Worm (Caenorhabditis elegans): ENCODE data around the gene F57F4.2.
A peak's percentile ranks its signal among the peaks of the same experiment; 100 is the strongest.

F57F4.2 gene

ce11 chrV:6400528-6400927 lies 11.0 kb upstream of the F57F4.2 start:
- TF ChIP-seq pbrm-1 (GFP tag; IDR thresholded peaks at IDR 0.05), result no peak
- TF ChIP-seq ztf-3 (GFP tag; optimal IDR thresholded peaks at IDR 0.05), result no peak
- TF ChIP-seq nhr-179 (tag; optimal IDR thresholded peaks at IDR 0.05), result no peak
- no peak for TF ChIP-seq hsf-1 (GFP tag; IDR thresholded peaks at IDR 0.05)
- peak in 1 of 2 experiments; percentile 17 for TF ChIP-seq let-607 (tag; optimal IDR thresholded peaks at IDR 0.05)

ce11 chrV:6399831-6400230 lies 10.3 kb upstream of the F57F4.2 start, which contains the start of gene gfi-1:
gfi-1 (minus strand) TSS chrV:6399931.
- no peak for TF ChIP-seq F22D6.2 (tag; optimal IDR thresholded peaks at IDR 0.05)
- no peak for TF ChIP-seq lsy-27 (tag; optimal IDR thresholded peaks at IDR 0.05; ENCODE audit: borderline replicate concordance, insufficient read depth)
- TF ChIP-seq xnd-1 (tag; optimal IDR thresholded peaks at IDR 0.05), result no peak
- no peak for TF ChIP-seq lin-26 (GFP tag; IDR thresholded peaks at IDR 0.05)
- TF ChIP-seq Y53F4B.3 (GFP tag; IDR thresholded peaks at IDR 0.05), result no peak
- TF ChIP-seq F52B5.7 (tag; optimal IDR thresholded peaks at IDR 0.05), result no peak
- TF ChIP-seq F49E8.2 (tag; optimal IDR thresholded peaks at IDR 0.05; ENCODE audit: insufficient read depth), result no peak
- TF ChIP-seq hlh-12 (tag; optimal IDR thresholded peaks at IDR 0.05), result no peak
- no peak for TF ChIP-seq F57C9.4 (tag; optimal IDR thresholded peaks at IDR 0.05)
- TF ChIP-seq ccch-3 (GFP tag; optimal IDR thresholded peaks at IDR 0.05), result no peak
- no peak for TF ChIP-seq tlf-1 (GFP tag; optimal IDR thresholded peaks at IDR 0.05)
- no peak for TF ChIP-seq rpc-1 (optimal IDR thresholded peaks at IDR 0.05)
- no peak for TF ChIP-seq rpc-1 (tag; optimal IDR thresholded peaks at IDR 0.05)
- TF ChIP-seq F39B2.1 (GFP tag; IDR thresholded peaks at IDR 0.05), result no peak
- no peak for TF ChIP-seq unc-62 (GFP tag; optimal IDR thresholded peaks at IDR 0.05)
- no peak for TF ChIP-seq ztf-22 (GFP tag; optimal IDR thresholded peaks at IDR 0.05)
- no peak for TF ChIP-seq T26A5.8 (tag; optimal IDR thresholded peaks at IDR 0.05)
- no peak for TF ChIP-seq pha-4 (tag; optimal IDR thresholded peaks at IDR 0.05)
- TF ChIP-seq nhr-120 (GFP tag; IDR thresholded peaks at IDR 0.05), result no peak
- no peak for TF ChIP-seq Y95B8A.8 (GFP tag; IDR thresholded peaks at IDR 0.05)

- peak; percentile 5 for TF ChIP-seq ets-4 (GFP tag; optimal IDR thresholded peaks at IDR 0.05)
- TF ChIP-seq sdz-38 (tag; optimal IDR thresholded peaks at IDR 0.05), result no peak
- TF ChIP-seq zim-3 (tag; optimal IDR thresholded peaks at IDR 0.05), result no peak
- TF ChIP-seq nhr-80 (tag; optimal IDR thresholded peaks at IDR 0.05), result peak; percentile 75
Observed at ce11 chrV:6398922-6399321, 9.4 kb upstream of the F57F4.2 start.

ce11 chrV:6390163-6390562 lies 629 bp upstream of the F57F4.2 start, which contains the start of gene F57F4.1:
F57F4.1 (plus strand) TSS chrV:6390463.
- TF ChIP-seq him-1 (tag; optimal IDR thresholded peaks at IDR 0.05) (no peak), madf-8 (GFP tag; conservative IDR thresholded peaks at IDR 0.05) (no peak), B0035.1 (tag; optimal IDR thresholded peaks at IDR 0.05) (no peak), lin-26 (GFP tag; IDR thresholded peaks at IDR 0.05) (no peak), lin-40 (tag; optimal IDR thresholded peaks at IDR 0.05) (no peak), zfh-2 (GFP tag; conservative IDR thresholded peaks at IDR 0.05) (no peak), lin-54 (GFP tag; optimal IDR thresholded peaks at IDR 0.05) (no peak), Y56A3A.18 (GFP tag; IDR thresholded peaks at IDR 0.05) (no peak), mes-4 (tag; optimal IDR thresholded peaks at IDR 0.05) (no peak), F37B4.10 (GFP tag; IDR thresholded peaks at IDR 0.05) (no peak), Y67H2A.10 (GFP tag; conservative IDR thresholded peaks at IDR 0.05) (no peak), ceh-79 (tag; optimal IDR thresholded peaks at IDR 0.05) (no peak), hlh-26 (GFP tag; conservative IDR thresholded peaks at IDR 0.05) (no peak), rcor-1 (GFP tag; IDR thresholded peaks at IDR 0.05) (no peak)
